Worm (Caenorhabditis elegans) whole organism, late embryonic: ENCODE measurements around the gene snt-5.

Experiments used
- syd-9 ChIP-seq: sonication (generic microtip); optimal IDR thresholded peaks from 2 replicates; lab custom pipeline; 2016; ENCODE audit warnings: mild to moderate bottlenecking, missing genetic modification characterization, moderate library complexity, missing compliant biosample characterization
- tbx-2 ChIP-seq: sonication (generic microtip); optimal IDR thresholded peaks from 2 replicates; lab custom pipeline; 2016; ENCODE audit warnings: missing genetic modification characterization, missing compliant biosample characterization

DNA sequence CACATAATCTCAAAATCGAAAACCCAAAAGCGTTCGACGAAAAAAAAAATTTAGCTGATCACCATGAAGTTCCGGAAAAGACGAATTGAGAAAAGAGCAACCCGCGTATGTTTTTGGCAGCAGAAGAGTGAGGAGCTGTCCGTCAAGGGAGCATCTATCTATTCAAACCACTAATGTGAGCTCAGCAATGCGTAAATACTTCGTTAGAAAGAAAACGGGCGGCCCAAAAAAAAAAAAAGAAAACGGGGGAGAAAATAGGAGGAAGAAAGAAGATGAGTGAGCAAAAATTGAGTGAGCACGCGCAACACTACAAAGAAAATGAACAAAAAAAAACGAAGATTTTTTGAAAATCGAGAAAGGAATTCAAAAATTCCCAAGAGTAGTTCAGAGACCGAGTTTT is 47.0 kb downstream of the snt-5 start:
- TF ChIP-seq tbx-2 (tag; lab: Kevin White, UChicago) (no peak), syd-9 (tag; lab: Kevin White, UChicago) (no peak)
